Fruit fly (Drosophila melanogaster) whole organism, embryonic: ENCODE results near the gene Vsp37A.

Source experiments
- Atf-2 ChIP-seq: fragments of 200-800 bp; sonication (Bioruptor generic); optimal IDR thresholded peaks from 2 replicates; lab custom pipeline; 2016; ENCODE audit warnings: missing biosample characterization, missing genetic modification characterization
- Blimp-1 ChIP-seq: fragments of 200-800 bp; sonication (Bioruptor generic); optimal IDR thresholded peaks from 3 replicates; lab custom pipeline; 2018; ENCODE audit warnings: missing biosample characterization, missing genetic modification characterization, mild to moderate bottlenecking, moderate library complexity, missing genetic modification reagents
- CG10321 ChIP-seq: fragments of 200-800 bp; sonication (Bioruptor generic); IDR thresholded peaks from 2 replicates; pipeline ENCODE4 v1.3.6; 2022; ENCODE audit warnings: missing biosample characterization, missing genetic modification characterization
- CG10543 ChIP-seq: fragments of 200-800 bp; sonication (Bioruptor generic); optimal IDR thresholded peaks from 3 replicates; lab custom pipeline; 2017; ENCODE audit warnings: missing biosample characterization, mild to moderate bottlenecking, missing genetic modification characterization, moderate library complexity
- CG11085 ChIP-seq: fragments of 200-800 bp; sonication (Bioruptor generic); IDR thresholded peaks from 2 replicates; pipeline ENCODE4 v1.3.6; 2022; ENCODE audit warnings: missing biosample characterization, missing genetic modification characterization
- CG12155 ChIP-seq: fragments of 200-800 bp; sonication (Bioruptor generic); optimal IDR thresholded peaks from 3 replicates; lab custom pipeline; 2016; ENCODE audit warnings: missing biosample characterization, missing genetic modification characterization
- CG12659 ChIP-seq: fragments of 200-800 bp; sonication (Bioruptor generic); optimal IDR thresholded peaks from 3 replicates; lab custom pipeline; 2017; ENCODE audit warnings: mild to moderate bottlenecking, missing biosample characterization, missing genetic modification reagents, missing genetic modification characterization
- CG12744 ChIP-seq: fragments of 200-800 bp; sonication (Bioruptor generic); optimal IDR thresholded peaks from 2 replicates; lab custom pipeline; 2016; ENCODE audit warnings: missing biosample characterization, missing genetic modification characterization
- CG13296 ChIP-seq: fragments of 200-800 bp; sonication (Bioruptor generic); optimal IDR thresholded peaks from 3 replicates; lab custom pipeline; 2018; ENCODE audit warnings: missing biosample characterization, mild to moderate bottlenecking, missing genetic modification characterization
- CG13624 ChIP-seq: fragments of 200-800 bp; sonication (Bioruptor generic); optimal IDR thresholded peaks from 2 replicates; lab custom pipeline; 2016; ENCODE audit warnings: missing biosample characterization, missing genetic modification characterization
- CG14014 ChIP-seq: fragments of 200-800 bp; sonication (Bioruptor generic); IDR thresholded peaks from 2 replicates; pipeline ENCODE4 v1.3.6; 2022; ENCODE audit warnings: missing biosample characterization, missing genetic modification characterization
- CG1603 ChIP-seq: fragments of 200-800 bp; sonication (Bioruptor generic); optimal IDR thresholded peaks from 2 replicates; lab custom pipeline; 2019; ENCODE audit warnings: missing biosample characterization, mild to moderate bottlenecking, missing genetic modification characterization, moderate library complexity
- CG2712 ChIP-seq: fragments of 200-800 bp; optimal IDR thresholded peaks from 3 replicates; lab custom pipeline; 2019; ENCODE audit warnings: missing biosample characterization, mild to moderate bottlenecking, missing genetic modification characterization, moderate library complexity
- CG3281 ChIP-seq: fragments of 200-800 bp; sonication (Bioruptor generic); optimal IDR thresholded peaks from 3 replicates; lab custom pipeline; 2017; ENCODE audit warnings: missing biosample characterization, mild to moderate bottlenecking, missing genetic modification characterization
- CG34376 ChIP-seq: fragments of 200-800 bp; sonication (Bioruptor generic); optimal IDR thresholded peaks from 2 replicates; lab custom pipeline; 2018; ENCODE audit warnings: missing biosample characterization, mild to moderate bottlenecking, missing genetic modification characterization
- CG4820 ChIP-seq: fragments of 200-800 bp; sonication (Bioruptor generic); optimal IDR thresholded peaks from 3 replicates; lab custom pipeline; 2016; ENCODE audit warnings: missing biosample characterization, missing genetic modification characterization
- CG4854 ChIP-seq: fragments of 200-800 bp; sonication (Bioruptor generic); optimal IDR thresholded peaks from 2 replicates; lab custom pipeline; 2016; ENCODE audit warnings: missing biosample characterization, missing genetic modification characterization, inconsistent platforms
- CG6791 ChIP-seq: fragments of 200-800 bp; sonication (Bioruptor generic); IDR thresholded peaks from 3 replicates; pipeline ENCODE4 v1.3.6; 2022; ENCODE audit warnings: missing biosample characterization, missing genetic modification characterization; ENCODE audit not compliant: partially characterized antibody
- CG6854 ChIP-seq: fragments of 200-800 bp; sonication (Bioruptor generic); optimal IDR thresholded peaks from 3 replicates; lab custom pipeline; 2017; ENCODE audit warnings: missing biosample characterization, mild to moderate bottlenecking, missing genetic modification characterization
- CG7556 ChIP-seq: fragments of 200-800 bp; sonication (Bioruptor generic); optimal IDR thresholded peaks from 2 replicates; lab custom pipeline; 2017; ENCODE audit warnings: missing biosample characterization, mild to moderate bottlenecking, missing genetic modification characterization
- CG9797 ChIP-seq: fragments of 200-800 bp; sonication (Bioruptor generic); optimal IDR thresholded peaks from 3 replicates; lab custom pipeline; 2018; ENCODE audit warnings: missing biosample characterization, mild to moderate bottlenecking, missing genetic modification characterization
- CG9876 ChIP-seq: fragments of 200-800 bp; sonication (Bioruptor generic); optimal IDR thresholded peaks from 2 replicates; lab custom pipeline; 2016; ENCODE audit warnings: missing biosample characterization, missing genetic modification characterization
- Chrac-16 ChIP-seq: fragments of 200-800 bp; sonication (Bioruptor generic); optimal IDR thresholded peaks from 3 replicates; lab custom pipeline; 2016; ENCODE audit warnings: missing biosample characterization, missing genetic modification characterization
- E2f2 ChIP-seq: fragments of 200-800 bp; sonication (Bioruptor generic); IDR thresholded peaks from 2 replicates; pipeline ENCODE4 v1.3.6; 2022; ENCODE audit warnings: missing biosample characterization, missing genetic modification characterization
- Fer1 ChIP-seq: fragments of 200-800 bp; sonication (Bioruptor generic); optimal IDR thresholded peaks from 2 replicates; lab custom pipeline; 2017; ENCODE audit warnings: missing biosample characterization, mild to moderate bottlenecking, missing genetic modification characterization
- Hsf ChIP-seq: fragments of 200-800 bp; sonication (Bioruptor generic); optimal IDR thresholded peaks from 3 replicates; lab custom pipeline; 2016; ENCODE audit warnings: missing biosample characterization, missing genetic modification characterization
- Lhr ChIP-seq: fragments of 200-800 bp; sonication (Bioruptor generic); optimal IDR thresholded peaks from 3 replicates; lab custom pipeline; 2017; ENCODE audit warnings: mild to moderate bottlenecking, missing biosample characterization, missing genetic modification reagents, missing genetic modification characterization
- Meics ChIP-seq: fragments of 200-800 bp; sonication (Bioruptor generic); optimal IDR thresholded peaks from 2 replicates; lab custom pipeline; 2017; ENCODE audit warnings: missing biosample characterization, mild to moderate bottlenecking, missing genetic modification characterization
- Optix ChIP-seq: fragments of 200-800 bp; sonication (Bioruptor generic); IDR thresholded peaks from 3 replicates; pipeline ENCODE4 v1.3.6; 2022; ENCODE audit warnings: missing biosample characterization, missing genetic modification characterization
- Scr ChIP-seq: fragments of 200-800 bp; sonication (Bioruptor generic); IDR thresholded peaks from 2 replicates; pipeline ENCODE4 v1.3.6; 2022; ENCODE audit warnings: missing biosample characterization, missing genetic modification characterization; ENCODE audit not compliant: partially characterized antibody
- Stat92E ChIP-seq, 3 experiments: fragments of >200 bp in 2 of 3; fragments of 200-800 bp in 1 of 3; sonication (Bioruptor generic) in 1 of 3; optimal IDR thresholded peaks; 2 replicates each; lab custom pipeline; 2017 to 2019; ENCODE audit warnings: missing biosample characterization in 3 of 3, missing genetic modification characterization in 3 of 3, mild to moderate bottlenecking in 1 of 3, moderate library complexity in 1 of 3
- YL-1 ChIP-seq: fragments of 200-800 bp; sonication (Bioruptor generic); optimal IDR thresholded peaks from 3 replicates; lab custom pipeline; 2017; ENCODE audit warnings: missing biosample characterization, mild to moderate bottlenecking, missing genetic modification characterization
- amos ChIP-seq: fragments of 200-800 bp; sonication (Bioruptor generic); IDR thresholded peaks from 2 replicates; pipeline ENCODE4 v1.3.6; 2022; ENCODE audit warnings: missing biosample characterization, missing genetic modification characterization; ENCODE audit not compliant: partially characterized antibody
- bsh ChIP-seq, 2 experiments: fragments of 200-800 bp; sonication (Bioruptor generic); optimal IDR thresholded peaks; 2 replicates each; lab custom pipeline; 2017 to 2018; ENCODE audit warnings: mild to moderate bottlenecking in 2 of 2, missing biosample characterization in 2 of 2, missing genetic modification characterization in 2 of 2, moderate library complexity in 1 of 2
- cad ChIP-seq: fragments of >200 bp; optimal IDR thresholded peaks from 2 replicates; lab custom pipeline; 2017; ENCODE audit warnings: missing biosample characterization, missing genetic modification characterization
- cwo ChIP-seq: fragments of 200-800 bp; sonication (Bioruptor generic); optimal IDR thresholded peaks from 3 replicates; lab custom pipeline; 2017; ENCODE audit warnings: missing biosample characterization, missing genetic modification characterization, mild to moderate bottlenecking, moderate library complexity, missing genetic modification reagents
- disco-r ChIP-seq: fragments of 200-800 bp; sonication (Bioruptor generic); optimal IDR thresholded peaks from 2 replicates; lab custom pipeline; 2016; ENCODE audit warnings: missing biosample characterization, missing genetic modification characterization
- ftz-f1 ChIP-seq: fragments of 200-800 bp; sonication (Bioruptor generic); optimal IDR thresholded peaks from 2 replicates; lab custom pipeline; 2016; ENCODE audit warnings: missing biosample characterization, missing genetic modification characterization
- gfzf ChIP-seq: fragments of 200-800 bp; sonication (Bioruptor generic); optimal IDR thresholded peaks from 2 replicates; lab custom pipeline; 2016; ENCODE audit warnings: missing biosample characterization, mild to moderate bottlenecking, missing genetic modification characterization, moderate library complexity
- hbn ChIP-seq: fragments of 200-800 bp; sonication (Bioruptor generic); IDR thresholded peaks from 2 replicates; pipeline ENCODE4 v1.3.6; 2022; ENCODE audit warnings: missing biosample characterization, missing genetic modification characterization; ENCODE audit not compliant: partially characterized antibody
- kah ChIP-seq: fragments of 200-800 bp; sonication (Bioruptor generic); optimal IDR thresholded peaks from 2 replicates; lab custom pipeline; 2018; ENCODE audit warnings: missing biosample characterization, mild to moderate bottlenecking, missing genetic modification characterization
- lbe ChIP-seq: fragments of 200-800 bp; sonication (Bioruptor generic); optimal IDR thresholded peaks from 2 replicates; lab custom pipeline; 2016; ENCODE audit warnings: missing biosample characterization, mild to moderate bottlenecking, missing genetic modification characterization
- nerfin-2 ChIP-seq: fragments of 200-800 bp; sonication (Bioruptor generic); IDR thresholded peaks from 2 replicates; pipeline ENCODE4 v1.3.6; 2022; ENCODE audit warnings: missing biosample characterization, missing genetic modification characterization; ENCODE audit not compliant: partially characterized antibody
- oc ChIP-seq: fragments of 200-800 bp; sonication (Bioruptor generic); optimal IDR thresholded peaks from 2 replicates; lab custom pipeline; 2018; ENCODE audit warnings: missing biosample characterization, mild to moderate bottlenecking, missing genetic modification characterization, moderate library complexity
- onecut ChIP-seq: fragments of 200-800 bp; sonication (Bioruptor generic); IDR thresholded peaks from 2 replicates; pipeline ENCODE4 v1.3.6; 2022; ENCODE audit warnings: missing biosample characterization, missing genetic modification characterization
- rib ChIP-seq: fragments of 200-800 bp; sonication (Bioruptor generic); IDR thresholded peaks from 2 replicates; pipeline ENCODE4 v1.3.6; 2022; ENCODE audit warnings: missing biosample characterization, missing genetic modification characterization
- seq ChIP-seq: fragments of 200-800 bp; sonication (Bioruptor generic); IDR thresholded peaks from 2 replicates; pipeline ENCODE4 v1.3.6; 2022; ENCODE audit warnings: missing biosample characterization, missing genetic modification characterization
- sqz ChIP-seq: fragments of 200-800 bp; sonication (Bioruptor generic); optimal IDR thresholded peaks from 3 replicates; lab custom pipeline; 2018; ENCODE audit warnings: missing biosample characterization, mild to moderate bottlenecking, missing genetic modification characterization
- trem ChIP-seq: fragments of 200-800 bp; optimal IDR thresholded peaks from 3 replicates; lab custom pipeline; 2019; ENCODE audit warnings: missing biosample characterization, mild to moderate bottlenecking, missing genetic modification characterization, moderate library complexity

The Vsp37A gene

dm6 chrX:635495-636142, 14.3 kb downstream of the Vsp37A start, which contains the start of gene Dredd:
Dredd (minus strand) TSS chrX:635545.
- TF ChIP-seq Meics (GFP tag; lab: Kevin White, UChicago) (no peak), E2f2 (peak; percentile 40; the same call in 1 of the 2 replicates), CG12155 (GFP tag; lab: Kevin White, UChicago) (no peak), Stat92E (GFP tag; optimal IDR thresholded peaks at IDR 0.05; lab: Kevin White, UChicago) (peak in 1 of 3 experiments; percentile 3), CG13624 (GFP tag; lab: Kevin White, UChicago) (no peak), CG2712 (tag; lab: Kevin White, UChicago) (peak; percentile 5), nerfin-2 (peak; percentile 93), rib (peak; percentile 47; the same call in 1 of the 2 replicates), CG9797 (GFP tag; lab: Kevin White, UChicago) (peak; percentile 56), Atf-2 (no peak), CG12659 (peak; percentile 76), Blimp-1 (no peak), Fer1 (GFP tag; lab: Kevin White, UChicago) (no peak), YL-1 (GFP tag; lab: Kevin White, UChicago) (no peak), CG12744 (no peak), CG10321 (GFP tag; lab: Robert Waterston, UW) (peak; percentile 89), seq (no peak), Chrac-16 (GFP tag; lab: Kevin White, UChicago) (no peak), CG4854 (no peak), disco-r (GFP tag; lab: Kevin White, UChicago) (no peak), CG13296 (GFP tag; lab: Kevin White, UChicago) (peak; percentile 9), ftz-f1 (GFP tag; lab: Kevin White, UChicago) (no peak), Scr (peak; percentile 92), Optix (no peak), Hsf (GFP tag; lab: Kevin White, UChicago) (no peak), bsh (GFP tag; optimal IDR thresholded peaks at IDR 0.05; lab: Kevin White, UChicago) (no peak), CG9876 (no peak), CG1603 (peak; percentile 18), hbn (peak; percentile 81), oc (tag; lab: Kevin White, UChicago) (no peak), CG11085 (GFP tag; lab: Robert Waterston, UW) (no peak), cad (GFP tag; lab: Kevin White, UChicago) (no peak), kah (GFP tag; lab: Kevin White, UChicago) (no peak), Lhr (GFP tag; lab: Kevin White, UChicago) (peak; percentile 27), gfzf (peak; percentile 61), trem (tag; lab: Kevin White, UChicago) (peak; percentile 63), sqz (GFP tag; lab: Kevin White, UChicago) (peak; percentile 51), lbe (GFP tag; lab: Kevin White, UChicago) (peak; percentile 33), CG6854 (peak; percentile 12), CG10543 (GFP tag; lab: Kevin White, UChicago) (peak; percentile 34), cwo (GFP tag; lab: Kevin White, UChicago) (peak; percentile 42), CG3281 (GFP tag; lab: Kevin White, UChicago) (peak; percentile 17), CG34376 (GFP tag; lab: Kevin White, UChicago) (peak; percentile 19), CG7556 (GFP tag; lab: Kevin White, UChicago) (no peak), CG14014 (peak; percentile 11; the same call in 1 of the 2 replicates), amos (GFP tag; lab: Robert Waterston, UW) (peak; percentile 89), CG6791 (GFP tag; lab: Robert Waterston, UW) (peak; percentile 89; the same call in 1 of the 3 replicates), CG4820 (GFP tag; lab: Kevin White, UChicago) (no peak), onecut (GFP tag; lab: Robert Waterston, UW) (no peak)
